Worm (Caenorhabditis elegans) whole organism, early embryonic: ENCODE measurements around the gene str-111.

ENCODE experiments used
- B0310.2 ChIP-seq: sonication (generic microtip); optimal IDR thresholded peaks from 2 replicates; lab custom pipeline; 2016; ENCODE audit warnings: mild to moderate bottlenecking, missing genetic modification characterization, missing compliant biosample characterization
- F13C5.2 ChIP-seq: sonication (generic microtip); optimal IDR thresholded peaks from 2 replicates; lab custom pipeline; 2017; ENCODE audit warnings: mild to moderate bottlenecking, missing genetic modification characterization, inconsistent platforms, missing compliant biosample characterization
- aly-1 ChIP-seq: sonication (generic microtip); optimal IDR thresholded peaks from 2 replicates; lab custom pipeline; 2016; ENCODE audit warnings: missing genetic modification characterization, missing compliant biosample characterization
- ama-1 ChIP-seq: fragments of 150-350 bp; optimal IDR thresholded peaks from 2 replicates; lab custom pipeline; 2014
- ceh-13 ChIP-seq: fragments of 200-800 bp; sonication (Bioruptor generic); optimal IDR thresholded peaks from 2 replicates; lab custom pipeline; 2018; ENCODE audit warnings: mild to moderate bottlenecking, missing genetic modification characterization, missing compliant biosample characterization
- ceh-36 ChIP-seq: sonication (generic microtip); optimal IDR thresholded peaks from 2 replicates; lab custom pipeline; 2016; ENCODE audit warnings: missing genetic modification characterization, inconsistent platforms, missing compliant biosample characterization
- ets-7 ChIP-seq: sonication (generic microtip); optimal IDR thresholded peaks from 2 replicates; lab custom pipeline; 2016; ENCODE audit warnings: missing genotype, missing genetic modification characterization, missing compliant biosample characterization
- flt-1 ChIP-seq: fragments of 200-800 bp; sonication (Bioruptor generic); IDR thresholded peaks from 2 replicates; pipeline ENCODE4 v1.3.6; 2022; ENCODE audit warnings: missing genetic modification characterization, missing compliant biosample characterization
- hmbx-1 ChIP-seq: sonication (generic microtip); optimal IDR thresholded peaks from 2 replicates; lab custom pipeline; 2016; ENCODE audit warnings: mild to moderate bottlenecking, missing genetic modification characterization, missing compliant biosample characterization
- hmg-4 ChIP-seq: fragments of 200-800 bp; sonication (Bioruptor generic); optimal IDR thresholded peaks from 2 replicates; lab custom pipeline; 2018; ENCODE audit warnings: mild to moderate bottlenecking, missing genetic modification characterization, missing compliant biosample characterization
- hnd-1 ChIP-seq: sonication (generic microtip); optimal IDR thresholded peaks from 2 replicates; lab custom pipeline; 2016; ENCODE audit warnings: missing genetic modification characterization, missing compliant biosample characterization
- pes-1 ChIP-seq: fragments of 200-800 bp; sonication (Bioruptor generic); IDR thresholded peaks from 2 replicates; pipeline ENCODE4 v1.3.6; 2022; ENCODE audit warnings: missing genetic modification reagents, missing genetic modification characterization, missing compliant biosample characterization
- scrt-1 ChIP-seq: fragments of 200-800 bp; sonication (Bioruptor generic); IDR thresholded peaks from 2 replicates; pipeline ENCODE4 v1.3.6; 2022; ENCODE audit warnings: missing genetic modification characterization, missing compliant biosample characterization
- sea-1 ChIP-seq: fragments of 200-800 bp; sonication (Bioruptor generic); conservative IDR thresholded peaks from 2 replicates; pipeline ENCODE4 v1.3.6; 2022; ENCODE audit warnings: missing genetic modification characterization, missing compliant biosample characterization
- tbx-11 ChIP-seq: fragments of 200-800 bp; sonication (Bioruptor generic); IDR thresholded peaks from 2 replicates; pipeline ENCODE4 v1.3.6; 2022; ENCODE audit warnings: missing genetic modification characterization, missing compliant biosample characterization
- tbx-37 ChIP-seq: fragments of 200-800 bp; sonication (Bioruptor generic); conservative IDR thresholded peaks from 2 replicates; pipeline ENCODE4 v1.3.6; 2022; ENCODE audit warnings: missing genetic modification reagents, missing genetic modification characterization, missing compliant biosample characterization
- tra-4 ChIP-seq: sonication (generic microtip); optimal IDR thresholded peaks from 2 replicates; lab custom pipeline; 2017; ENCODE audit warnings: missing genetic modification characterization, missing compliant biosample characterization

Gene str-111

ce11 chrV:16132705-16133104 is 36.2 kb downstream of the str-111 start, which contains the start of gene fbxa-144:
Gene fbxa-144 (minus strand): TSS chrV:16132805.
- TF ChIP-seq B0310.2 (tag; lab: Kevin White, UChicago) (no peak), tbx-37 (GFP tag; lab: Robert Waterston, UW) (no peak), tra-4 (tag; lab: Kevin White, UChicago) (no peak), sea-1 (GFP tag; lab: Robert Waterston, UW) (no peak), aly-1 (tag; lab: Kevin White, UChicago) (no peak), F13C5.2 (tag; lab: Kevin White, UChicago) (no peak), hnd-1 (tag; lab: Kevin White, UChicago) (no peak), hmbx-1 (tag; lab: Kevin White, UChicago) (no peak), tbx-11 (no peak), scrt-1 (GFP tag; lab: Robert Waterston, UW) (no peak), hmg-4 (GFP tag; lab: Kevin White, UChicago) (no peak), ama-1 (no peak), ceh-13 (no peak), ets-7 (tag; lab: Kevin White, UChicago) (no peak), flt-1 (no peak), ceh-36 (tag; lab: Kevin White, UChicago) (no peak)

DNA sequence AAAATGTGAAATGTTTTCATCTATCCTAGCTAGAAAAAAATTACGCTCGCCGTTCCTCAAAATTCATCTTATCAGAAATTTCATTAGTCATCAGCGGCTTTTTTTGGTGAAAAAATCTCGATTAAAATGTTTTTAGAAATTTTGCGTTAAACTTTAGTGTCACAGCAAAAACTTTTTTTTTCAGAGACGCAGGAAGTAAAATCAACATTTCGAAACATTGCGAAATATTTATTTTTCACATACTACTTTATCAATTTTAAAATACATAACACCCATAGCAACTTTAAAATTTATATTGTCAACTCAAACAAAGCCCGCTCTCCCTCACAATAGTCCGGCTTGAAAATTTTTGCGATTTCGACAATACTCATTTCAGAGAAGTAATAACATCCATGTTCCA is 36.7 kb downstream of the str-111 start:
- TF ChIP-seq B0310.2 (tag; lab: Kevin White, UChicago), result no peak
- no peak for TF ChIP-seq ceh-13
- no peak for TF ChIP-seq tbx-11
- no peak for TF ChIP-seq hnd-1 (tag; lab: Kevin White, UChicago)
- no peak for TF ChIP-seq tra-4 (tag; lab: Kevin White, UChicago)
- no peak for TF ChIP-seq ets-7 (tag; lab: Kevin White, UChicago)
- no peak for TF ChIP-seq hmbx-1 (tag; lab: Kevin White, UChicago)
- no peak for TF ChIP-seq ama-1
- no peak for TF ChIP-seq scrt-1 (GFP tag; lab: Robert Waterston, UW)
- TF ChIP-seq hmg-4 (GFP tag; lab: Kevin White, UChicago), result no peak
- TF ChIP-seq sea-1 (GFP tag; lab: Robert Waterston, UW), result no peak
- no peak for TF ChIP-seq tbx-37 (GFP tag; lab: Robert Waterston, UW)
- no peak for TF ChIP-seq ceh-36 (tag; lab: Kevin White, UChicago)

DNA sequence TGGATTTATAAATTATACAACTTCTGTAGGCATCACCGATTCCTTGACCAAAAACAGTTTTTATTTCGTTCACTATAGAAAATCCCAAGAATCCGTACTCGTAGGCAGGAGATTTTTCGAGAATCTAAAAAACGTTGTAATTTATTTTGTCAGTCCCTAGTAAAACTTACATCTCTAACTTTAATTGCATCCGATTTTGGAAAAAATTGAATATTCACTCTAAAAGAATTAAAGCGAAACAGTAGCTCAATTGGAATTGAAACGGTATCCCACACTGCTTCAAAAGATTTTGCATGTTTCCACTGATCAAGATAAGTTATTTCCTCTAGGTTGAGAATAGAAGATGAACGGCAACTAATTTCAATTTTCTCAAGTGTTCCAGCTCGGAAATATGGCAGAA is 37.7 kb downstream of the str-111 start, which contains the start of gene fbxa-142:
Gene fbxa-142 (minus strand): TSS at position 101 of the 400 bp plus-strand sequence.
- no peak for TF ChIP-seq ceh-36 (tag; lab: Kevin White, UChicago)
- no peak for TF ChIP-seq flt-1
- no peak for TF ChIP-seq ama-1
- no peak for TF ChIP-seq scrt-1 (GFP tag; lab: Robert Waterston, UW)
- no peak for TF ChIP-seq pes-1 (GFP tag; lab: Robert Waterston, UW)
- no peak for TF ChIP-seq ceh-13
- TF ChIP-seq B0310.2 (tag; lab: Kevin White, UChicago), result no peak
- TF ChIP-seq F13C5.2 (tag; lab: Kevin White, UChicago), result no peak
- TF ChIP-seq tbx-11, result no peak
- TF ChIP-seq tra-4 (tag; lab: Kevin White, UChicago), result no peak
- TF ChIP-seq sea-1 (GFP tag; lab: Robert Waterston, UW), result no peak
- TF ChIP-seq hmbx-1 (tag; lab: Kevin White, UChicago), result no peak
- no peak for TF ChIP-seq aly-1 (tag; lab: Kevin White, UChicago)
- no peak for TF ChIP-seq hnd-1 (tag; lab: Kevin White, UChicago)
- TF ChIP-seq ets-7 (tag; lab: Kevin White, UChicago), result no peak
- no peak for TF ChIP-seq hmg-4 (GFP tag; lab: Kevin White, UChicago)

DNA sequence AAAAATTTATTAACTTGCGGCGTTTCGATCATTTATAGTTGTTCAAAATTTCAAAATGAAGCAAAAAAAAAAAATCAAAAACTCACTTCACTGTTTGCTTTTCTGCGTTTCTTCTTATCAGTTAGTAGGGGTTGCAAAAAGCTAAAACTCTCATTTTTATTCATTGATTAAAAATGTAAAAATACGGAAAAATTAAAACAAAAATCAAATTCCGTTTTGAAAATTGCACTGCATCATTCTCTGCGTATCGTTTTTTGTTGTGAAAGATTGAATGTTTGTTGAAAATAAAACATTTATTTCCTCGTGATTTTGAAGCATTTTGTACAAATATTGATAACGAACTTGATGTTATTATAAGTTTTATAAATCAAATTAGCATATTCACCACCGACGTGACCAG is 39.8 kb downstream of the str-111 start:
- TF ChIP-seq hmg-4 (GFP tag; lab: Kevin White, UChicago) (no peak), scrt-1 (GFP tag; lab: Robert Waterston, UW) (no peak), pes-1 (GFP tag; lab: Robert Waterston, UW) (no peak), ceh-36 (tag; lab: Kevin White, UChicago) (no peak), hnd-1 (tag; lab: Kevin White, UChicago) (no peak), hmbx-1 (tag; lab: Kevin White, UChicago) (no peak), F13C5.2 (tag; lab: Kevin White, UChicago) (no peak), B0310.2 (tag; lab: Kevin White, UChicago) (no peak), ets-7 (tag; lab: Kevin White, UChicago) (no peak), tra-4 (tag; lab: Kevin White, UChicago) (no peak), ceh-13 (no peak), aly-1 (tag; lab: Kevin White, UChicago) (no peak)

ce11 chrV:16127401-16127800 is 41.5 kb downstream of the str-111 start, which contains the start of gene fbxa-143:
Gene fbxa-143 (minus strand): TSS chrV:16127501.
- no peak for TF ChIP-seq aly-1 (tag; lab: Kevin White, UChicago)
- no peak for TF ChIP-seq tra-4 (tag; lab: Kevin White, UChicago)
- no peak for TF ChIP-seq ceh-36 (tag; lab: Kevin White, UChicago)
- TF ChIP-seq tbx-11, result no peak
- no peak for TF ChIP-seq flt-1
- no peak for TF ChIP-seq hmbx-1 (tag; lab: Kevin White, UChicago)
- no peak for TF ChIP-seq ama-1
- TF ChIP-seq hmg-4 (GFP tag; lab: Kevin White, UChicago), result no peak

ce11 chrV:16124739-16125138 is 44.2 kb downstream of the str-111 start, which contains the start of gene nhr-111:
Gene nhr-111 (minus strand): TSS chrV:16124839.
- TF ChIP-seq ets-7 (tag; lab: Kevin White, UChicago) (no peak), hnd-1 (tag; lab: Kevin White, UChicago) (no peak), F13C5.2 (tag; lab: Kevin White, UChicago) (no peak), hmbx-1 (tag; lab: Kevin White, UChicago) (no peak), ceh-36 (tag; lab: Kevin White, UChicago) (no peak), tbx-11 (no peak)

DNA sequence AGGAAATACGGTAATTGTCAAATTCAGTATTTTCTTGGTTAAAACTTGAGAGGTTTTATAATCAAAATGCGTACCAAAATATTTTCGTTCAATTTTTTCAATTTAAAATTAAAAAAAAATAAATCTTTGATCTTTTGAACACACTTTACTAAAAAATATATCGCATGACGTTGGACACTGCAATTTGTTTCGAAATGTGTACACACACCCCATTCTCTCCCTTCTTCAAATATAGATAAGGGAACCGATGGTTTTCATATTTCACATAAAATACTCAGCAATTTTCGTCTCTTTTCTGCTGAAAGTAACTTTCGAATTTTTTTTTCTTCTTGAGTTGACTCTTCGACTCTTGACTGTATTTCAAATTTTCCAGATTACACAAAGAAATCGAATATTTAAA is 47.5 kb downstream of the str-111 start:
- TF ChIP-seq ceh-36 (tag; lab: Kevin White, UChicago) (no peak), tbx-37 (GFP tag; lab: Robert Waterston, UW) (no peak), ama-1 (no peak), hmbx-1 (tag; lab: Kevin White, UChicago) (no peak), pes-1 (GFP tag; lab: Robert Waterston, UW) (no peak), hmg-4 (GFP tag; lab: Kevin White, UChicago) (no peak), tra-4 (tag; lab: Kevin White, UChicago) (no peak), aly-1 (tag; lab: Kevin White, UChicago) (no peak), sea-1 (GFP tag; lab: Robert Waterston, UW) (no peak)
